Worm (Caenorhabditis elegans) whole organism, late embryonic: ENCODE results near the gene sre-26.

Source experiments
- C08G9.2 ChIP-seq: sonication (generic microtip); optimal IDR thresholded peaks from 2 replicates; lab custom pipeline; 2016; ENCODE audit warnings: mild to moderate bottlenecking, missing genetic modification characterization, moderate library complexity, missing compliant biosample characterization
- K02D7.2 ChIP-seq: sonication (generic microtip); optimal IDR thresholded peaks from 2 replicates; lab custom pipeline; 2017; ENCODE audit warnings: mild to moderate bottlenecking, missing genetic modification characterization, missing compliant biosample characterization
- K09A11.1 ChIP-seq: sonication (generic microtip); optimal IDR thresholded peaks from 2 replicates; lab custom pipeline; 2017; ENCODE audit warnings: antibody characterized with exemption, mild to moderate bottlenecking, missing genetic modification characterization, missing compliant biosample characterization; ENCODE audit not compliant: insufficient read depth
- T23F11.4 ChIP-seq: fragments of 200-800 bp; sonication (Bioruptor generic); optimal IDR thresholded peaks from 2 replicates; lab custom pipeline; 2018; ENCODE audit warnings: mild to moderate bottlenecking, missing genetic modification characterization, missing compliant biosample characterization
- ama-1 ChIP-seq: fragments of 150-350 bp; optimal IDR thresholded peaks from 2 replicates; lab custom pipeline; 2014
- ceh-14 ChIP-seq: sonication (generic microtip); optimal IDR thresholded peaks from 2 replicates; lab custom pipeline; 2016; ENCODE audit warnings: missing genotype, missing genetic modification characterization, missing compliant biosample characterization
- ceh-18 ChIP-seq: sonication (generic microtip); optimal IDR thresholded peaks from 2 replicates; lab custom pipeline; 2016; ENCODE audit warnings: missing genetic modification characterization, missing compliant biosample characterization
- ceh-24 ChIP-seq: sonication (generic microtip); optimal IDR thresholded peaks from 2 replicates; lab custom pipeline; 2016; ENCODE audit warnings: mild to moderate bottlenecking, missing genetic modification characterization, missing compliant biosample characterization
- ceh-31 ChIP-seq: sonication (generic microtip); optimal IDR thresholded peaks from 2 replicates; lab custom pipeline; 2016; ENCODE audit warnings: missing genetic modification characterization, missing compliant biosample characterization
- ceh-45 ChIP-seq: fragments of 200-800 bp; sonication (Bioruptor generic); IDR thresholded peaks from 2 replicates; pipeline ENCODE4 v1.3.6; 2022; ENCODE audit warnings: missing genetic modification reagents, missing genetic modification characterization, missing compliant biosample characterization
- ceh-9 ChIP-seq: sonication (generic microtip); optimal IDR thresholded peaks from 2 replicates; lab custom pipeline; 2016; ENCODE audit warnings: mild to moderate bottlenecking, missing genetic modification characterization, inconsistent platforms, missing compliant biosample characterization
- che-1 ChIP-seq: sonication (generic microtip); optimal IDR thresholded peaks from 2 replicates; lab custom pipeline; 2016; ENCODE audit warnings: mild to moderate bottlenecking, missing genetic modification characterization, missing compliant biosample characterization
- dmd-4 ChIP-seq: sonication (generic microtip); optimal IDR thresholded peaks from 2 replicates; lab custom pipeline; 2016; ENCODE audit warnings: borderline replicate concordance, missing genetic modification characterization, missing compliant biosample characterization
- elt-2 ChIP-seq: sonication (generic microtip); optimal IDR thresholded peaks from 2 replicates; lab custom pipeline; 2016; ENCODE audit warnings: missing genetic modification reagents, missing genetic modification characterization, missing compliant biosample characterization
- ets-4 ChIP-seq: sonication (generic microtip); optimal IDR thresholded peaks from 2 replicates; lab custom pipeline; 2016; ENCODE audit warnings: missing genetic modification characterization, missing compliant biosample characterization
- eyg-1 ChIP-seq: sonication (generic microtip); optimal IDR thresholded peaks from 2 replicates; lab custom pipeline; 2016; ENCODE audit warnings: missing genotype, missing genetic modification characterization, missing compliant biosample characterization
- fkh-6 ChIP-seq: sonication (generic microtip); optimal IDR thresholded peaks from 2 replicates; lab custom pipeline; 2016; ENCODE audit warnings: missing genetic modification characterization, missing compliant biosample characterization
- gmeb-2 ChIP-seq: sonication (generic microtip); optimal IDR thresholded peaks from 2 replicates; lab custom pipeline; 2016; ENCODE audit warnings: missing genetic modification characterization, inconsistent platforms, missing compliant biosample characterization
- hlh-13 ChIP-seq: fragments of 200-800 bp; sonication (Bioruptor generic); optimal IDR thresholded peaks from 2 replicates; lab custom pipeline; 2018; ENCODE audit warnings: mild to moderate bottlenecking, missing genetic modification characterization, missing compliant biosample characterization
- hlh-15 ChIP-seq: sonication (generic microtip); optimal IDR thresholded peaks from 2 replicates; lab custom pipeline; 2016; ENCODE audit warnings: missing genetic modification characterization, missing compliant biosample characterization
- hlh-30 ChIP-seq: sonication (generic microtip); optimal IDR thresholded peaks from 2 replicates; lab custom pipeline; 2017; ENCODE audit warnings: antibody characterized with exemption, missing genetic modification characterization, missing compliant biosample characterization; ENCODE audit not compliant: insufficient read depth
- hlh-6 ChIP-seq: sonication (generic microtip); optimal IDR thresholded peaks from 2 replicates; lab custom pipeline; 2016; ENCODE audit warnings: missing genotype, missing genetic modification characterization, missing compliant biosample characterization
- lim-6 ChIP-seq: sonication (generic microtip); optimal IDR thresholded peaks from 2 replicates; lab custom pipeline; 2016; ENCODE audit warnings: missing genetic modification characterization, missing compliant biosample characterization
- lin-11 ChIP-seq: fragments of 200-800 bp; sonication (Bioruptor generic); optimal IDR thresholded peaks from 2 replicates; lab custom pipeline; 2018; ENCODE audit warnings: mild to moderate bottlenecking, missing genetic modification characterization, missing compliant biosample characterization
- madf-2 ChIP-seq: sonication (generic microtip); optimal IDR thresholded peaks from 2 replicates; lab custom pipeline; 2017; ENCODE audit warnings: missing genetic modification characterization, missing compliant biosample characterization
- mec-3 ChIP-seq: sonication (generic microtip); optimal IDR thresholded peaks from 2 replicates; lab custom pipeline; 2016; ENCODE audit warnings: borderline replicate concordance, missing genetic modification characterization, missing compliant biosample characterization
- nfya-1 ChIP-seq: sonication (generic microtip); optimal IDR thresholded peaks from 2 replicates; lab custom pipeline; 2017; ENCODE audit warnings: missing genetic modification characterization, mild to moderate bottlenecking, missing compliant biosample characterization, antibody characterized with exemption, moderate library complexity
- nhr-11 ChIP-seq: fragments of 150-350 bp; optimal IDR thresholded peaks from 2 replicates; lab custom pipeline; 2014; ENCODE audit warnings: missing biosample characterization, missing genetic modification characterization
- nhr-232 ChIP-seq: sonication (generic microtip); optimal IDR thresholded peaks from 2 replicates; lab custom pipeline; 2016; ENCODE audit warnings: missing genetic modification characterization, missing compliant biosample characterization
- npax-4 ChIP-seq: sonication (generic microtip); optimal IDR thresholded peaks from 2 replicates; lab custom pipeline; 2016; ENCODE audit warnings: missing genetic modification characterization, missing compliant biosample characterization
- odd-2 ChIP-seq: sonication (generic microtip); optimal IDR thresholded peaks from 2 replicates; lab custom pipeline; 2017; ENCODE audit warnings: antibody characterized with exemption, mild to moderate bottlenecking, missing genetic modification characterization, missing compliant biosample characterization
- pag-3 ChIP-seq: sonication (generic microtip); optimal IDR thresholded peaks from 2 replicates; lab custom pipeline; 2016; ENCODE audit warnings: missing compliant biosample characterization, missing genetic modification characterization, borderline replicate concordance
- pax-1 ChIP-seq: fragments of 150-350 bp; optimal IDR thresholded peaks from 2 replicates; lab custom pipeline; 2014; ENCODE audit warnings: missing biosample characterization, missing genetic modification characterization
- pqm-1 ChIP-seq: sonication (generic microtip); optimal IDR thresholded peaks from 2 replicates; lab custom pipeline; 2016; ENCODE audit warnings: missing genetic modification characterization, missing compliant biosample characterization
- ref-2 ChIP-seq: sonication (generic microtip); optimal IDR thresholded peaks from 2 replicates; lab custom pipeline; 2016; ENCODE audit warnings: missing genetic modification characterization, missing compliant biosample characterization
- rnt-1 ChIP-seq: sonication (generic microtip); optimal IDR thresholded peaks from 2 replicates; lab custom pipeline; 2016; ENCODE audit warnings: missing genetic modification characterization, missing compliant biosample characterization
- sdc-2 ChIP-seq: sonication (generic microtip); optimal IDR thresholded peaks from 2 replicates; lab custom pipeline; 2016; ENCODE audit warnings: missing genotype, missing genetic modification characterization, missing compliant biosample characterization
- syd-9 ChIP-seq: sonication (generic microtip); optimal IDR thresholded peaks from 2 replicates; lab custom pipeline; 2016; ENCODE audit warnings: mild to moderate bottlenecking, missing genetic modification characterization, moderate library complexity, missing compliant biosample characterization
- tbx-7 ChIP-seq: sonication (generic microtip); optimal IDR thresholded peaks from 2 replicates; lab custom pipeline; 2016; ENCODE audit warnings: missing genotype, missing genetic modification characterization, missing compliant biosample characterization
- unc-42 ChIP-seq: sonication (generic microtip); optimal IDR thresholded peaks from 2 replicates; lab custom pipeline; 2016; ENCODE audit warnings: missing genotype, missing genetic modification characterization, missing compliant biosample characterization
- unc-86 ChIP-seq: sonication (generic microtip); optimal IDR thresholded peaks from 2 replicates; lab custom pipeline; 2016; ENCODE audit warnings: missing genetic modification characterization, missing compliant biosample characterization
- zip-5 ChIP-seq: sonication (generic microtip); optimal IDR thresholded peaks from 2 replicates; lab custom pipeline; 2016; ENCODE audit warnings: missing genetic modification characterization, missing compliant biosample characterization

The sre-26 gene

ce11 chrII:12457275-12457674, 36.9 kb upstream of the sre-26 start, which contains the start of gene sre-38:
sre-38 (plus strand) TSS chrII:12457575.
- TF ChIP-seq hlh-6 (tag; lab: Kevin White, UChicago) (no peak), mec-3 (tag; lab: Kevin White, UChicago) (no peak), T23F11.4 (GFP tag; lab: Kevin White, UChicago) (no peak), syd-9 (tag; lab: Kevin White, UChicago) (no peak), nhr-232 (tag; lab: Kevin White, UChicago) (no peak), lin-11 (no peak), elt-2 (no peak), ceh-18 (tag; lab: Kevin White, UChicago) (no peak), hlh-13 (GFP tag; lab: Kevin White, UChicago) (no peak), nhr-11 (tag; lab: Kevin White, UChicago) (no peak), hlh-30 (tag; lab: Kevin White, UChicago) (no peak), madf-2 (tag; lab: Kevin White, UChicago) (no peak), odd-2 (tag; lab: Kevin White, UChicago) (no peak)

ce11 chrII:12456633-12457032, 36.2 kb upstream of the sre-26 start, which contains the start of gene sre-32:
sre-32 (minus strand) TSS chrII:12456733.
- TF ChIP-seq zip-5 (tag; lab: Kevin White, UChicago): no peak
- TF ChIP-seq, all 69 proteins: peak for 0

ce11 chrII:12452754-12453352, 32.5 kb upstream of the sre-26 start, which contains the start of the genes sre-35 and sre-33:
sre-35 (minus strand) TSS chrII:12452854.
sre-33 (plus strand) TSS chrII:12453302.
- TF ChIP-seq ama-1 (lab: Kevin White, UChicago) (no peak), pqm-1 (tag; lab: Kevin White, UChicago) (no peak), tbx-7 (no peak), hlh-13 (GFP tag; lab: Kevin White, UChicago) (no peak), ref-2 (no peak), unc-86 (no peak), K02D7.2 (tag; lab: Kevin White, UChicago) (no peak), C08G9.2 (tag; lab: Kevin White, UChicago) (no peak), hlh-15 (tag; lab: Kevin White, UChicago) (no peak), ceh-9 (tag; lab: Kevin White, UChicago) (no peak), pax-1 (tag; lab: Kevin White, UChicago) (no peak), lin-11 (no peak), fkh-6 (tag; lab: Kevin White, UChicago) (no peak)

- TF ChIP-seq ceh-45 (GFP tag; lab: Robert Waterston, UW) (no peak), ceh-14 (tag; lab: Kevin White, UChicago) (no peak), K09A11.1 (tag; lab: Kevin White, UChicago) (no peak), unc-42 (no peak), ceh-24 (no peak), rnt-1 (tag; lab: Kevin White, UChicago) (no peak), dmd-4 (no peak), lim-6 (no peak)
These were observed 29.5 kb upstream of the sre-26 start, which contains the start of gene sre-34 for ce11 chrII:12449849-12450248. sre-34 (plus strand) TSS chrII:12450149.

- TF ChIP-seq sdc-2 (tag; lab: Kevin White, UChicago) (no peak), nfya-1 (no peak), ceh-31 (tag; lab: Kevin White, UChicago) (no peak), ets-4 (tag; lab: Kevin White, UChicago) (no peak), che-1 (tag; lab: Kevin White, UChicago) (no peak), nhr-11 (tag; lab: Kevin White, UChicago) (no peak), lim-6 (no peak), pax-1 (tag; lab: Kevin White, UChicago) (no peak), eyg-1 (no peak), nhr-232 (tag; lab: Kevin White, UChicago) (no peak), gmeb-2 (tag; lab: Kevin White, UChicago) (no peak), npax-4 (tag; lab: Kevin White, UChicago) (no peak), pag-3 (tag; lab: Kevin White, UChicago) (no peak), tbx-7 (no peak)
These were observed 27.9 kb upstream of the sre-26 start, which contains the start of gene srh-27 for ce11 chrII:12448241-12448640. srh-27 (plus strand) TSS chrII:12448541.
